Worm (Caenorhabditis elegans): ENCODE measurements around the gene msp-79.
"Not testable (repeated sequence)": the region's sequence is repeated elsewhere in the genome, so short reads cannot be mapped to it uniquely, and the experiment has no call there.

- TF ChIP-seq flt-1 (GFP tag; IDR thresholded peaks at IDR 0.05); ztf-23 (GFP tag; IDR thresholded peaks at IDR 0.05); T22C8.4 (GFP tag; IDR thresholded peaks at IDR 0.05); tab-1 (GFP tag; IDR thresholded peaks at IDR 0.05); ref-1 (GFP tag; conservative IDR thresholded peaks at IDR 0.05); ztf-29 (GFP tag; IDR thresholded peaks at IDR 0.05): not testable (repeated sequence)
These were observed 26.0 kb downstream of the msp-79 start, which contains the start of gene gln-6 for ce11 chrIV:9740851-9741549.
